Fruit fly (Drosophila melanogaster) ovary, adult (tissue): ENCODE measurements around the gene Fancd2.

Experiments
- CG17801 ChIP-seq: fragments of 200-800 bp; optimal IDR thresholded peaks from 2 replicates; lab custom pipeline; 2019; ENCODE audit warnings: missing biosample characterization, mild to moderate bottlenecking, missing genetic modification characterization, moderate library complexity; ENCODE audit not compliant: partially characterized antibody

The Fancd2 gene

dm6 chr3R:20762175-20762795, 53.7 kb downstream of the Fancd2 start, which contains the start of gene CG31195:
Gene CG31195 (minus strand): TSS chr3R:20762369.
- TF ChIP-seq CG17801 (GFP tag; lab: Kevin White, UChicago), result no peak
